Worm (Caenorhabditis elegans) whole organism, L1 larva: ENCODE results near the gene F53B2.8.

Experiments
- ama-1 ChIP-seq: fragments of 150-350 bp; optimal IDR thresholded peaks from 2 replicates; lab custom pipeline; 2014
- dpl-1 ChIP-seq, 3 experiments: fragments of 150-350 bp in 2 of 3; sonication (generic microtip) in 1 of 3; optimal IDR thresholded peaks; 2 replicates each; lab custom pipeline; 2014 to 2017; ENCODE audit warnings: missing biosample characterization in 3 of 3, missing genetic modification characterization in 3 of 3, missing genetic modification reagents in 3 of 3
- hlh-4 ChIP-seq: sonication (generic microtip); optimal IDR thresholded peaks from 2 replicates; lab custom pipeline; 2016; ENCODE audit warnings: mild to moderate bottlenecking, missing genetic modification characterization, missing compliant biosample characterization
- lin-39 ChIP-seq: fragments of 150-350 bp; optimal IDR thresholded peaks from 2 replicates; lab custom pipeline; 2014; ENCODE audit warnings: missing biosample characterization, missing genetic modification reagents, missing genetic modification characterization
- mef-2 ChIP-seq: fragments of 150-350 bp; optimal IDR thresholded peaks from 2 replicates; lab custom pipeline; 2014; ENCODE audit warnings: missing biosample characterization, missing genetic modification characterization
- unc-62 ChIP-seq: fragments of 150-350 bp; optimal IDR thresholded peaks from 2 replicates; lab custom pipeline; 2014; ENCODE audit warnings: missing biosample characterization, missing genetic modification reagents, missing genetic modification characterization

- TF ChIP-seq dpl-1 (GFP tag; optimal IDR thresholded peaks at IDR 0.05; lab: Kevin White, UChicago) = no peak
- no peak for TF ChIP-seq ama-1 (lab: Kevin White, UChicago)
- no peak for TF ChIP-seq mef-2 (tag; lab: Kevin White, UChicago)
- no peak for TF ChIP-seq hlh-4 (tag; lab: Kevin White, UChicago)
- no peak for TF ChIP-seq unc-62 (GFP tag; lab: Kevin White, UChicago)
- TF ChIP-seq lin-39 (tag; lab: Kevin White, UChicago) = no peak
Measured at ce11 chrIV:12570546-12570945, 43.4 kb upstream of the F53B2.8 start.
